Worm (Caenorhabditis elegans): Measurements from ENCODE around the gene pitr-4.

DNA sequence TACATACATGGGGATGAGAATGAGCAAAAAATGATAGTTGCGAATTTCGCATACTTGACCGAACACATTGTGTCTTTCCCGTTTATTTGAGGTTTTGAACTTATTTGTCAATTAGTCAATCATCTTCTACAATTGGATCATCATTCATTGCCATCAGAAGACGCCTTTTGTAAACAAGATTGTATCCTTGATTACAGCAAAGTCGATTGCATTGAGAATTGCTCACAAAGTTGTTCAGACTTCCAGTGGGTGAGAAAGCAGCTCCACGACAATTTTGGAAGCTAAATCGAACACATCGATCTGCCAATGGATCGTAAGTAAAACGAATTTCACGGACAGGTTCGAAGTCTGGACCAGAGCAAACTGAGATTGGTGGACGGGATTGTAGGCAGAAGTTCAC lies 18.8 kb upstream of the pitr-4 start:
- TF ChIP-seq nhr-28 (tag; optimal IDR thresholded peaks at IDR 0.05) = no peak
- no peak for TF ChIP-seq nhr-237 (tag; optimal IDR thresholded peaks at IDR 0.05)
